Fruit fly (Drosophila melanogaster): ENCODE measurements around the gene CG17145.

The CG17145 gene

DNA sequence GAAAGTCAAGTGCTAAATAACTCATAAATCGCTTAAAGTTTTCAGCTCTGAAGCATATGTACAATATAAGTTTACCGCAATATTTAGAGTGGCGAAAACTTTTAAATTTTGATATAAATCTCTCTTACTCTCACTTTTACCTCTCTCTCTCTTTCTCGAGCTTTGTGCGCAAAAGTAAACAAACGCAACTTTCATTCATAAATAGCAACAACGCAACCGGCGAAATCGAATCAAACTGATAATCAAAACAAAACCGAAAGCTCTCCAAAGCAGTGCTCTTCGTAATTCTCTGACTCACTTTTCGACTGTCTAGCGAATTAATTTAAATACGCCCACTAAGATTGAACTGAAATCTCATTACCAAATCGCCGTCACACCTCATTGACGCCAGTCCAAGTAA lies 35.7 kb upstream of the CG17145 start:
- TF ChIP-seq CG13204 (GFP tag; optimal IDR thresholded peaks at IDR 0.05) (no peak), CG17806 (tag; optimal IDR thresholded peaks at IDR 0.05) (no peak), Pif1B (GFP tag; optimal IDR thresholded peaks at IDR 0.05) (no peak), CG10348 (GFP tag; IDR thresholded peaks at IDR 0.05) (no peak), CG15710 (tag; optimal IDR thresholded peaks at IDR 0.05) (no peak), CG12605 (GFP tag; IDR thresholded peaks at IDR 0.05) (no peak), CG8159 (tag; optimal IDR thresholded peaks at IDR 0.05) (no peak), Pif1A (GFP tag; optimal IDR thresholded peaks at IDR 0.05) (no peak)

dm6 chr3L:20186294-20187020 lies 35.2 kb upstream of the CG17145 start:
- no peak for TF ChIP-seq CG10348 (GFP tag; IDR thresholded peaks at IDR 0.05)
- no peak for TF ChIP-seq CG32121 (GFP tag; IDR thresholded peaks at IDR 0.05)
- peak; percentile 29 for TF ChIP-seq CG34367 (tag; optimal IDR thresholded peaks at IDR 0.05)
- no peak for TF ChIP-seq CG14655 (GFP tag; optimal IDR thresholded peaks at IDR 0.05)
- no peak for TF ChIP-seq Snoo (tag; optimal IDR thresholded peaks at IDR 0.05)
- peak; percentile 11 for TF ChIP-seq CG17806 (tag; optimal IDR thresholded peaks at IDR 0.05)
- TF ChIP-seq CG8301 (tag; optimal IDR thresholded peaks at IDR 0.05) = no peak
- TF ChIP-seq CG9948 (tag; optimal IDR thresholded peaks at IDR 0.05) = no peak
- no peak for TF ChIP-seq gl (tag; optimal IDR thresholded peaks at IDR 0.05)
- TF ChIP-seq CG4496 (GFP tag; IDR thresholded peaks at IDR 0.05) = no peak
- peak; percentile 4 for TF ChIP-seq CG15710 (tag; optimal IDR thresholded peaks at IDR 0.05)
- peak; percentile 23; the same call in 1 of the 2 replicates for TF ChIP-seq Ets98B (GFP tag; IDR thresholded peaks at IDR 0.05)
- TF ChIP-seq Pif1B (GFP tag; optimal IDR thresholded peaks at IDR 0.05) = no peak
- TF ChIP-seq rn (GFP tag; IDR thresholded peaks at IDR 0.05) = no peak
- no peak for TF ChIP-seq CG12605 (GFP tag; IDR thresholded peaks at IDR 0.05)
- peak; percentile 70 for TF ChIP-seq CG13204 (GFP tag; optimal IDR thresholded peaks at IDR 0.05)
- peak; percentile 2 for TF ChIP-seq CG8159 (tag; optimal IDR thresholded peaks at IDR 0.05)
- TF ChIP-seq D1 (tag; optimal IDR thresholded peaks at IDR 0.05) = no peak
- TF ChIP-seq fd96Ca (GFP tag; IDR thresholded peaks at IDR 0.05) = no peak
- no peak for TF ChIP-seq Pif1A (GFP tag; optimal IDR thresholded peaks at IDR 0.05)
- TF ChIP-seq EcR (GFP tag; optimal IDR thresholded peaks at IDR 0.05) = peak; percentile 74

dm6 chr3L:20187885-20188570 lies 33.6 kb upstream of the CG17145 start, which contains the start of gene Ssk:
Gene Ssk, plus strand, starts transcription at chr3L:20188522.
- TF ChIP-seq CG8159 (tag; optimal IDR thresholded peaks at IDR 0.05) = no peak
- TF ChIP-seq CG15710 (tag; optimal IDR thresholded peaks at IDR 0.05) = no peak
- no peak for TF ChIP-seq CG17806 (tag; optimal IDR thresholded peaks at IDR 0.05)
- TF ChIP-seq fd96Ca (GFP tag; IDR thresholded peaks at IDR 0.05) = peak; percentile 55; the same call in 1 of the 3 replicates
- peak; percentile 3 for TF ChIP-seq Pif1B (GFP tag; optimal IDR thresholded peaks at IDR 0.05)
- peak; percentile 20 for TF ChIP-seq EcR (GFP tag; optimal IDR thresholded peaks at IDR 0.05)
- TF ChIP-seq CG34367 (tag; optimal IDR thresholded peaks at IDR 0.05) = no peak
- no peak for TF ChIP-seq gl (tag; optimal IDR thresholded peaks at IDR 0.05)
- no peak for TF ChIP-seq CG32121 (GFP tag; IDR thresholded peaks at IDR 0.05)
- TF ChIP-seq CG12605 (GFP tag; IDR thresholded peaks at IDR 0.05) = 0 out of 2 replicates have a peak, but pooled peaks have one; percentile 13
- TF ChIP-seq Ets98B (GFP tag; IDR thresholded peaks at IDR 0.05) = peak; percentile 32; the same call in 1 of the 2 replicates
- no peak for TF ChIP-seq CG13204 (GFP tag; optimal IDR thresholded peaks at IDR 0.05)
- TF ChIP-seq Pif1A (GFP tag; optimal IDR thresholded peaks at IDR 0.05) = no peak

dm6 chr3L:20191848-20192247 lies 29.8 kb upstream of the CG17145 start:
- TF ChIP-seq gl (tag; optimal IDR thresholded peaks at IDR 0.05) (no peak), CG15710 (tag; optimal IDR thresholded peaks at IDR 0.05) (no peak), D1 (tag; optimal IDR thresholded peaks at IDR 0.05) (no peak), Ets98B (GFP tag; IDR thresholded peaks at IDR 0.05) (no peak), CG10348 (GFP tag; IDR thresholded peaks at IDR 0.05) (no peak), CG4496 (GFP tag; IDR thresholded peaks at IDR 0.05) (no peak), CG8159 (tag; optimal IDR thresholded peaks at IDR 0.05) (no peak), EcR (GFP tag; optimal IDR thresholded peaks at IDR 0.05) (no peak), CG14655 (GFP tag; optimal IDR thresholded peaks at IDR 0.05) (no peak)

DNA sequence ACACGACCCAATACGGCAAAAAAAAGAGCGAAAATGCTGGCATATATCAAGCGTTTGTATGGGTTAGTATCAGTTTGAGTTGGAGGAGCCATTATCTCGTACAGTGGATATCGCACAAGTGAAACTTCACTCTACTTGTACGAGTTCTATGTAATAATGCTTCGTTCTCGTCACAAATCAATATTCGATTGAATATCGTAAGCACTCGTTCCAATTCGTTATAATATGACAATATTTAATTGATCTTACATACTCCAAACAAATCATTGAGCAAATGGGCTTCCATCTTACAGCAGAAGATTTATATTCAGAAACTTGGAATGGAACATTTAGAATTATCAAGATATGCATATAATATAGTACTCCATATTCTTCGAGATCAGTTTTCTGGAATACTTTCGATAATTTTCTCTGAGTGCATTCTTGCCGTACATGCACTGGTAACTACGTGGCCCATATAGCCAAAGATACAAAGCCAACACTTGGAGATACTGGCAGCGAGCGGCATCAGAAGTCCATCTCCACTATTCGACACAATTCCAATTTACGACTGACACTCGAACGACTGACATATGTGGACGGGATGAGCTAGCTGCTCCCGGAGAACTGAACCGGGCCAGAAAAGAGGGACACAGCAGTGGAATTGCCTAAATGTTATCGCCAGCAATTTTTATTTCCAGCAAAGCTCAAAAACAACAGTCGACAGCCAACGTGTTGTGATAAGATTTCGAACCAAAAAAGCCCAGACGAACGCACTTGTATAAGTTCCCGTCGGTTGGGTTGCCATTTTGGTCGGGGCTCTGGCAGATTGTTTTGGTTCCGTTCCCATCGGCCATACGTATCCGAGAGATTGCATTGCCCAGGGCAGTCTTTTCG lies 28.5 kb upstream of the CG17145 start:
- peak; percentile 6 for TF ChIP-seq CG15710 (tag; optimal IDR thresholded peaks at IDR 0.05)
- TF ChIP-seq CG17806 (tag; optimal IDR thresholded peaks at IDR 0.05) = no peak
- no peak for TF ChIP-seq CG4496 (GFP tag; IDR thresholded peaks at IDR 0.05)
- TF ChIP-seq CG14655 (GFP tag; optimal IDR thresholded peaks at IDR 0.05) = peak; percentile 47
- TF ChIP-seq CG8159 (tag; optimal IDR thresholded peaks at IDR 0.05) = peak; percentile 16

DNA sequence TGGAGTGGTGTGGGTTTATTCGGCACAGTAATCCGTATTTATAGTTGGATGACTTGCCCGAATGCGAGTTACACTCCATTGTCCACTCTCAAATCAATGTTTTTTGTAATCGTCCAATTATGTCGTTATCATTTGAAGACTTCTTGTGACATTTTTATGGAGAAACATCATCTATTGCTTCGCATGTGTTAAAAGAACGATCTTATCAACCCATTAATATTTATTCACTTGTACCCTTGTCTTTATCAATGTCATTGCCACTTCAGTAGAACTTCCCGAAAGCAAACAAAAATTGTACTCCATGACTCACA lies 27.9 kb upstream of the CG17145 start:
- no peak for TF ChIP-seq fd96Ca (GFP tag; IDR thresholded peaks at IDR 0.05)

All from whole organism, pupa.